Fruit fly (Drosophila melanogaster) whole organism, prepupa: ENCODE data around the gene CG32576.

ENCODE experiments used
- Blimp-1 ChIP-seq: fragments of 200-800 bp; sonication (Bioruptor generic); optimal IDR thresholded peaks from 3 replicates; lab custom pipeline; 2017; ENCODE audit warnings: missing biosample characterization, missing genetic modification characterization, mild to moderate bottlenecking, moderate library complexity, missing genetic modification reagents
- CG31627 ChIP-seq: fragments of 200-800 bp; sonication (Bioruptor generic); optimal IDR thresholded peaks from 3 replicates; lab custom pipeline; 2016; ENCODE audit warnings: missing biosample characterization, missing genetic modification characterization
- CG8119 ChIP-seq: fragments of 200-800 bp; sonication (Bioruptor generic); IDR thresholded peaks from 3 replicates; pipeline ENCODE4 v1.3.6; 2022; ENCODE audit warnings: missing biosample characterization, missing genetic modification characterization
- Hr38 ChIP-seq: sonication (Bioruptor generic); optimal IDR thresholded peaks from 2 replicates; lab custom pipeline; 2016; ENCODE audit warnings: missing biosample characterization, missing genetic modification characterization
- Lpt ChIP-seq: fragments of 200-800 bp; sonication (Bioruptor generic); optimal IDR thresholded peaks from 3 replicates; lab custom pipeline; 2016; ENCODE audit warnings: missing biosample characterization, missing genetic modification characterization
- Smox ChIP-seq: fragments of 200-800 bp; sonication (Bioruptor generic); optimal IDR thresholded peaks from 3 replicates; lab custom pipeline; 2016; ENCODE audit warnings: missing biosample characterization, missing genetic modification characterization
- Sox102F ChIP-seq: fragments of 200-800 bp; sonication (Bioruptor generic); optimal IDR thresholded peaks from 2 replicates; lab custom pipeline; 2016; ENCODE audit warnings: missing biosample characterization, mild to moderate bottlenecking, missing genetic modification characterization
- Sox15 ChIP-seq: fragments of 200-800 bp; sonication (Bioruptor generic); optimal IDR thresholded peaks from 3 replicates; lab custom pipeline; 2016; ENCODE audit warnings: missing biosample characterization, missing genetic modification characterization
- cyc ChIP-seq: fragments of 200-800 bp; sonication (Bioruptor generic); optimal IDR thresholded peaks from 3 replicates; lab custom pipeline; 2016; ENCODE audit warnings: missing biosample characterization, missing genetic modification characterization
- salr ChIP-seq, 2 experiments: fragments of 200-800 bp; sonication (Bioruptor generic); optimal IDR thresholded peaks; 3 replicates each; lab custom pipeline; 2016 to 2018; ENCODE audit warnings: missing biosample characterization in 2 of 2, missing genetic modification characterization in 2 of 2, mild to moderate bottlenecking in 1 of 2
- svp ChIP-seq: fragments of 200-800 bp; sonication (Bioruptor generic); peaks from one replicate; lab custom pipeline; 2016; ENCODE audit warnings: missing biosample characterization, missing genetic modification characterization

dm6 chrX:16331562-16332233 lies 43.4 kb upstream of the CG32576 start:
- TF ChIP-seq Hr38 (GFP tag; lab: Kevin White, UChicago) (no peak), Sox102F (GFP tag; lab: Kevin White, UChicago) (no peak), Lpt (GFP tag; lab: Kevin White, UChicago) (no peak), CG8119 (GFP tag; lab: Robert Waterston, UW) (no peak), Smox (GFP tag; lab: Kevin White, UChicago) (no peak), salr (GFP tag; optimal IDR thresholded peaks at IDR 0.05; lab: Kevin White, UChicago) (no peak), cyc (GFP tag; lab: Kevin White, UChicago) (no peak), svp (GFP tag; lab: Kevin White, UChicago) (no peak), Blimp-1 (GFP tag; lab: Kevin White, UChicago) (no peak), Sox15 (GFP tag; lab: Kevin White, UChicago) (no peak), CG31627 (GFP tag; lab: Kevin White, UChicago) (no peak)
